Worm (Caenorhabditis elegans) whole organism, L2 larva: ENCODE measurements around the gene F42A9.8.

Source experiments
- aly-2 ChIP-seq: fragments of 150-350 bp; optimal IDR thresholded peaks from 2 replicates; lab custom pipeline; 2014; ENCODE audit warnings: missing biosample characterization, missing genetic modification characterization
- ama-1 ChIP-seq: fragments of 150-350 bp; optimal IDR thresholded peaks from 2 replicates; lab custom pipeline; 2018; ENCODE audit warnings: inconsistent platforms
- lin-13 ChIP-seq: fragments of 150-350 bp; optimal IDR thresholded peaks from 2 replicates; lab custom pipeline; 2014; ENCODE audit warnings: missing biosample characterization, missing genetic modification reagents, missing genetic modification characterization
- nhr-25 ChIP-seq: fragments of 150-350 bp; sonication (generic microtip); optimal IDR thresholded peaks from 3 replicates; lab custom pipeline; 2014; ENCODE audit warnings: missing biosample characterization, missing genetic modification characterization
- skn-1 ChIP-seq: sonication (generic microtip); optimal IDR thresholded peaks from 2 replicates; lab custom pipeline; 2017; ENCODE audit warnings: missing biosample characterization, missing genetic modification characterization
- ztf-11 ChIP-seq: sonication (generic microtip); optimal IDR thresholded peaks from 2 replicates; lab custom pipeline; 2017; ENCODE audit warnings: missing biosample characterization, missing genetic modification characterization
- ztf-4 ChIP-seq: fragments of 150-350 bp; optimal IDR thresholded peaks from 2 replicates; lab custom pipeline; 2014; ENCODE audit warnings: missing biosample characterization, missing genetic modification characterization

DNA sequence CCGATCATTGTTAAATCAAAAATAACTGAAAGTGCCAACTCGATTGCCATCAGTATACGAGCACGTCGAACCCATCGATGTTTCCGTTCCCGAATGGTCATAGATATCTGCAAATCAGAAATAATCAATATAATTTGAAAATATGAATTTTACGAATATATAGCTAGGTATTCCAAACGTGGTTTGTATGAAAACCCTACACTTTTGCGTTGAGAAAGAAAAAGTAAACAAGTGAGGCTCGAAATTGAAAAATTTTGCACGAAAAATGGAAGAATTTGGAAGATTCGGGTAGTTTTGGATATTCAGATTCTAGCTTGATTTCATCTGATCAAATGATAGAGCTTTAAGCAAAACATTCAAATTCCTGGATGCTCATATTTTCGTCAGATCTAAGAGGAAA lies 20.2 kb upstream of the F42A9.8 start, which contains the start of gene F42A9.9:
- TF ChIP-seq aly-2 (no peak), lin-13 (GFP tag; lab: Kevin White, UChicago) (no peak), skn-1 (tag; lab: Kevin White, UChicago) (no peak), nhr-25 (tag; lab: Kevin White, UChicago) (no peak), ama-1 (no peak), ztf-4 (tag; lab: Kevin White, UChicago) (no peak), ztf-11 (tag; lab: Kevin White, UChicago) (no peak)
